Worm (Caenorhabditis elegans) whole organism, late embryonic: ENCODE results near the gene lgc-13.

Source experiments
- ceh-2 ChIP-seq: sonication (generic microtip); optimal IDR thresholded peaks from 2 replicates; lab custom pipeline; 2016; ENCODE audit warnings: missing genotype, missing genetic modification characterization, missing compliant biosample characterization
- ceh-48 ChIP-seq: sonication (generic microtip); optimal IDR thresholded peaks from 2 replicates; lab custom pipeline; 2016; ENCODE audit warnings: missing genetic modification characterization, inconsistent platforms, missing compliant biosample characterization
- elt-2 ChIP-seq: sonication (generic microtip); optimal IDR thresholded peaks from 2 replicates; lab custom pipeline; 2016; ENCODE audit warnings: missing genetic modification reagents, missing genetic modification characterization, missing compliant biosample characterization
- ets-4 ChIP-seq: sonication (generic microtip); optimal IDR thresholded peaks from 2 replicates; lab custom pipeline; 2016; ENCODE audit warnings: missing genetic modification characterization, missing compliant biosample characterization
- hlh-30 ChIP-seq: sonication (generic microtip); optimal IDR thresholded peaks from 2 replicates; lab custom pipeline; 2017; ENCODE audit warnings: antibody characterized with exemption, missing genetic modification characterization, missing compliant biosample characterization; ENCODE audit not compliant: insufficient read depth
- lim-6 ChIP-seq: sonication (generic microtip); optimal IDR thresholded peaks from 2 replicates; lab custom pipeline; 2016; ENCODE audit warnings: missing genetic modification characterization, missing compliant biosample characterization
- lin-11 ChIP-seq: fragments of 200-800 bp; sonication (Bioruptor generic); optimal IDR thresholded peaks from 2 replicates; lab custom pipeline; 2018; ENCODE audit warnings: mild to moderate bottlenecking, missing genetic modification characterization, missing compliant biosample characterization
- nhr-11 ChIP-seq: fragments of 150-350 bp; optimal IDR thresholded peaks from 2 replicates; lab custom pipeline; 2014; ENCODE audit warnings: missing biosample characterization, missing genetic modification characterization
- nhr-232 ChIP-seq: sonication (generic microtip); optimal IDR thresholded peaks from 2 replicates; lab custom pipeline; 2016; ENCODE audit warnings: missing genetic modification characterization, missing compliant biosample characterization
- pqm-1 ChIP-seq: sonication (generic microtip); optimal IDR thresholded peaks from 2 replicates; lab custom pipeline; 2016; ENCODE audit warnings: missing genetic modification characterization, missing compliant biosample characterization
- pros-1 ChIP-seq: fragments of 150-350 bp; optimal IDR thresholded peaks from 2 replicates; lab custom pipeline; 2014; ENCODE audit warnings: missing biosample characterization, missing genetic modification reagents, missing genetic modification characterization
- sox-4 ChIP-seq: sonication (generic microtip); optimal IDR thresholded peaks from 2 replicates; lab custom pipeline; 2017; ENCODE audit warnings: mild to moderate bottlenecking, missing genetic modification characterization, inconsistent platforms, missing compliant biosample characterization
- tbx-2 ChIP-seq: sonication (generic microtip); optimal IDR thresholded peaks from 2 replicates; lab custom pipeline; 2016; ENCODE audit warnings: missing genetic modification characterization, missing compliant biosample characterization

ce11 chrX:12095200-12095599, 13.8 kb upstream of the lgc-13 start:
- TF ChIP-seq ceh-2 (tag; lab: Kevin White, UChicago) = no peak
- no peak for TF ChIP-seq hlh-30
- no peak for TF ChIP-seq sox-4 (tag; lab: Kevin White, UChicago)
- no peak for TF ChIP-seq ets-4
- TF ChIP-seq pqm-1 (tag; lab: Kevin White, UChicago) = no peak
- TF ChIP-seq nhr-11 (tag; lab: Kevin White, UChicago) = no peak
- no peak for TF ChIP-seq lim-6
- no peak for TF ChIP-seq elt-2 (tag; lab: Kevin White, UChicago)
- no peak for TF ChIP-seq ceh-48 (tag; lab: Kevin White, UChicago)
- no peak for TF ChIP-seq tbx-2 (tag; lab: Kevin White, UChicago)
- TF ChIP-seq lin-11 (tag; lab: Kevin White, UChicago) = no peak
- TF ChIP-seq pros-1 = no peak
- TF ChIP-seq nhr-232 = no peak
